Worm (Caenorhabditis elegans): ENCODE results near the gene fbxa-214.

fbxa-214 gene

ce11 chrV:6018944-6019450 is 50.9 kb downstream of the fbxa-214 start, which contains the start of gene picc-1 (continued):
- TF ChIP-seq dmd-6 (GFP tag; IDR thresholded peaks at IDR 0.05) (no peak), nhr-48 (tag; optimal IDR thresholded peaks at IDR 0.05) (peak; percentile 47), nhr-28 (tag; optimal IDR thresholded peaks at IDR 0.05) (no peak), lin-1 (GFP tag; IDR thresholded peaks at IDR 0.05) (no peak), lin-13 (GFP tag; optimal IDR thresholded peaks at IDR 0.05) (no peak), snpc-4 (tag; optimal IDR thresholded peaks at IDR 0.05) (no peak), hif-1 (tag; optimal IDR thresholded peaks at IDR 0.05) (no peak), nhr-77 (tag; optimal IDR thresholded peaks at IDR 0.05) (no peak), mdt-29 (GFP tag; IDR thresholded peaks at IDR 0.05) (no peak), madf-9 (GFP tag; conservative IDR thresholded peaks at IDR 0.05) (no peak), fos-1 (tag; optimal IDR thresholded peaks at IDR 0.05) (no peak), nhr-10 (tag; optimal IDR thresholded peaks at IDR 0.05) (no peak), lin-39 (tag; optimal IDR thresholded peaks at IDR 0.05) (no peak), ceh-32 (tag; optimal IDR thresholded peaks at IDR 0.05; ENCODE audit: poor library complexity) (no peak), tag-97 (GFP tag; IDR thresholded peaks at IDR 0.05) (no peak), F10B5.3 (tag; optimal IDR thresholded peaks at IDR 0.05) (no peak), pha-4 (GFP tag; IDR thresholded peaks at IDR 0.05) (no peak), pha-4 (tag; optimal IDR thresholded peaks at IDR 0.05) (no peak), ctbp-1 (GFP tag; IDR thresholded peaks at IDR 0.05) (no peak), R02D3.7 (tag; optimal IDR thresholded peaks at IDR 0.05) (no peak), cey-2 (tag; optimal IDR thresholded peaks at IDR 0.05; ENCODE audit: borderline replicate concordance, insufficient read depth) (no peak), zfp-3 (GFP tag; conservative IDR thresholded peaks at IDR 0.05) (no peak), T20F7.1 (GFP tag; optimal IDR thresholded peaks at IDR 0.05) (peak; percentile 24), lin-29 (GFP tag; IDR thresholded peaks at IDR 0.05) (no peak), lir-3 (tag; optimal IDR thresholded peaks at IDR 0.05) (no peak), fkh-10 (GFP tag; optimal IDR thresholded peaks at IDR 0.05) (no peak), mep-1 (tag; optimal IDR thresholded peaks at IDR 0.05) (peak; percentile 72), pqm-1 (tag; optimal IDR thresholded peaks at IDR 0.05) (no peak), lin-38 (GFP tag; IDR thresholded peaks at IDR 0.05) (peak; percentile 63), ceh-20 (GFP tag; IDR thresholded peaks at IDR 0.05) (no peak), ama-1 (optimal IDR thresholded peaks at IDR 0.05) (peak; percentile 89), ceh-62 (tag; optimal IDR thresholded peaks at IDR 0.05) (no peak), mxl-2 (GFP tag; conservative IDR thresholded peaks at IDR 0.05) (no peak), nhr-76 (tag; optimal IDR thresholded peaks at IDR 0.05) (no peak), snpc-1.2 (GFP tag; IDR thresholded peaks at IDR 0.05) (0 out of 2 replicates have a peak, but pooled peaks have one; percentile 36), lsy-2 (tag; optimal IDR thresholded peaks at IDR 0.05) (peak in 1 of 2 experiments; percentile 11), T26A8.4 (GFP tag; IDR thresholded peaks at IDR 0.05) (0 out of 2 replicates have a peak, but pooled peaks have one; percentile 27), Y5F2A.4 (GFP tag; optimal IDR thresholded peaks at IDR 0.05) (no peak), skn-1 (tag; optimal IDR thresholded peaks at IDR 0.05) (no peak), duxl-1 (tag; optimal IDR thresholded peaks at IDR 0.05; ENCODE audit: poor library complexity) (peak; percentile 64), dmd-9 (GFP tag; IDR thresholded peaks at IDR 0.05) (0 out of 2 replicates have a peak, but pooled peaks have one; percentile 38), ceh-28 (tag; optimal IDR thresholded peaks at IDR 0.05) (no peak), set-16 (GFP tag; IDR thresholded peaks at IDR 0.05) (no peak), mes-2 (tag; optimal IDR thresholded peaks at IDR 0.05; ENCODE audit: poor library complexity, severe bottlenecking) (peak; percentile 38), unc-62 (GFP tag; optimal IDR thresholded peaks at IDR 0.05 in 1 of 2) (no peak), unc-62 (tag; optimal IDR thresholded peaks at IDR 0.05) (no peak), hlh-11 (tag; optimal IDR thresholded peaks at IDR 0.05) (no peak), zip-2 (tag; optimal IDR thresholded peaks at IDR 0.05) (no peak), daf-19 (GFP tag; conservative IDR thresholded peaks at IDR 0.05) (no peak), F44E2.7 (GFP tag; IDR thresholded peaks at IDR 0.05) (no peak), Y105C5A.15 (GFP tag; IDR thresholded peaks at IDR 0.05) (no peak), Y48G9A.11 (GFP tag; IDR thresholded peaks at IDR 0.05) (peak; percentile 69)

All from whole organism, L4 larva.